Worm (Caenorhabditis elegans) whole organism, L4/young adult: ENCODE data around the gene ndx-3.
"Not testable (repeated sequence)": the region's sequence is repeated elsewhere in the genome, so short reads cannot be mapped to it uniquely, and the experiment has no call there.

ENCODE experiments used
- dao-5 ChIP-seq: sonication (generic microtip); optimal IDR thresholded peaks from 2 replicates; lab custom pipeline; 2016; ENCODE audit warnings: missing genotype, missing genetic modification characterization, moderate library complexity, missing compliant biosample characterization
- him-1 ChIP-seq: sonication (generic microtip); optimal IDR thresholded peaks from 2 replicates; lab custom pipeline; 2016; ENCODE audit warnings: missing genotype, missing genetic modification reagents, missing genetic modification characterization, missing compliant biosample characterization

DNA sequence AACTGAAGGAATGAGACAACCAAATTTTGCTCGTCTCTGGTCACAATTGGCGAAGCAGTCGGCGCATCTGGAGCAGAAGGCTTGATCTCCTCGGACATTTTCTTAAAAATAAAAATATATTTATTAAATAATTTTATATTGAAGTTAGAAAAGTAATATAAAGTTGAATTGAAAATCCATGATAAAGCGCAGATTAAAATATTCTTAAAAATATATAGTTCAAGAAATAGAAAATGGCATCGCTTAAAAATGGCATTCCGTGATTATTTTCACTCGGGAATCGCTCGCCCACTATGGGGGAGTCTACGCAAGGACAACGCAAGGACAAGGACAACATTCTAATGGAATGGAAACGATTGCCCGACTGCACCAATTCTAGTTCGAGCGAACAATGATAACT is 49.7 kb upstream of the ndx-3 start, which contains the start of gene sgt-1:
- not testable (repeated sequence) for TF ChIP-seq dao-5, him-1 (tag; lab: Kevin White, UChicago)
